Worm (Caenorhabditis elegans): ENCODE measurements around the gene egl-5.

egl-5 gene

ce11 chrIII:7792970-7793369 is 21.2 kb upstream of the egl-5 start:
- TF ChIP-seq unc-62 (GFP tag; optimal IDR thresholded peaks at IDR 0.05): no peak

- no peak for TF ChIP-seq unc-62 (GFP tag; optimal IDR thresholded peaks at IDR 0.05)
Measured at ce11 chrIII:7795311-7795710, 18.9 kb upstream of the egl-5 start, which contains the start of gene cyk-7. TSS of gene cyk-7 (minus strand) at chrIII:7795409.

ce11 chrIII:7805253-7805652 is 8.9 kb upstream of the egl-5 start:
- no peak for TF ChIP-seq unc-62 (GFP tag; optimal IDR thresholded peaks at IDR 0.05)

ce11 chrIII:7806947-7807346 is 7.2 kb upstream of the egl-5 start:
- TF ChIP-seq unc-62 (GFP tag; optimal IDR thresholded peaks at IDR 0.05): no peak

ce11 chrIII:7809033-7809432 is 5.1 kb upstream of the egl-5 start:
- TF ChIP-seq unc-62 (GFP tag; optimal IDR thresholded peaks at IDR 0.05): no peak

- no peak for TF ChIP-seq unc-62 (GFP tag; optimal IDR thresholded peaks at IDR 0.05)
Measured at ce11 chrIII:7812208-7812880, 1.8 kb upstream of the egl-5 start.

- TF ChIP-seq unc-62 (GFP tag; optimal IDR thresholded peaks at IDR 0.05): no peak
Measured at ce11 chrIII:7815056-7815366, 837 bp downstream of the egl-5 start.

- no peak for TF ChIP-seq unc-62 (GFP tag; optimal IDR thresholded peaks at IDR 0.05)
Measured at ce11 chrIII:7815571-7816348, 1.6 kb downstream of the egl-5 start.

- no peak for TF ChIP-seq unc-62 (GFP tag; optimal IDR thresholded peaks at IDR 0.05)
Measured at ce11 chrIII:7816463-7816862, 2.3 kb downstream of the egl-5 start.

ce11 chrIII:7818965-7819364 is 4.8 kb downstream of the egl-5 start:
- no peak for TF ChIP-seq unc-62 (GFP tag; optimal IDR thresholded peaks at IDR 0.05)

- TF ChIP-seq unc-62 (GFP tag; optimal IDR thresholded peaks at IDR 0.05): no peak
Measured at ce11 chrIII:7819866-7820265, 5.7 kb downstream of the egl-5 start.

ce11 chrIII:7823285-7823684 is 9.1 kb downstream of the egl-5 start:
- TF ChIP-seq unc-62 (GFP tag; optimal IDR thresholded peaks at IDR 0.05): no peak

ce11 chrIII:7824041-7824440 is 9.9 kb downstream of the egl-5 start:
- no peak for TF ChIP-seq unc-62 (GFP tag; optimal IDR thresholded peaks at IDR 0.05)

ce11 chrIII:7828576-7829461 is 14.6 kb downstream of the egl-5 start, which contains the start of the genes egl-45 and kcmf-1:
TSS of gene egl-45 (minus strand) at chrIII:7828626.
TSS of gene kcmf-1 (plus strand) at chrIII:7829411.
- TF ChIP-seq unc-62 (GFP tag; optimal IDR thresholded peaks at IDR 0.05): no peak

ce11 chrIII:7832473-7832872 is 18.3 kb downstream of the egl-5 start:
- no peak for TF ChIP-seq unc-62 (GFP tag; optimal IDR thresholded peaks at IDR 0.05)

ce11 chrIII:7834848-7835247 is 20.7 kb downstream of the egl-5 start:
- no peak for TF ChIP-seq unc-62 (GFP tag; optimal IDR thresholded peaks at IDR 0.05)

Measured in whole organism, dauer.